Fruit fly (Drosophila melanogaster): ENCODE results near the gene Efhc1.1.

- TF ChIP-seq salr (GFP tag; optimal IDR thresholded peaks at IDR 0.05) (no peak), Met (GFP tag; optimal IDR thresholded peaks at IDR 0.05) (no peak), net (GFP tag; optimal IDR thresholded peaks at IDR 0.05) (no peak), Sox15 (GFP tag; optimal IDR thresholded peaks at IDR 0.05) (no peak), eg (GFP tag; IDR thresholded peaks at IDR 0.05) (peak; percentile 47; the same call in 1 of the 3 replicates), Hr4 (GFP tag; optimal IDR thresholded peaks at IDR 0.05) (no peak), Gug (GFP tag; IDR thresholded peaks at IDR 0.05) (no peak), CG1621 (tag; optimal IDR thresholded peaks at IDR 0.05) (peak; percentile 55), CG8632 (GFP tag; optimal IDR thresholded peaks at IDR 0.05) (peak; percentile 76), CG6792 (GFP tag; optimal IDR thresholded peaks at IDR 0.05) (peak; percentile 62), CG8119 (GFP tag; IDR thresholded peaks at IDR 0.05) (peak; percentile 29; the same call in 1 of the 3 replicates)
Observed at dm6 chrX:15788235-15789187, 5.0 kb upstream of the Efhc1.1 start, which contains the start of gene Rhp.

Data from whole organism, prepupa.